Worm (Caenorhabditis elegans): ENCODE data around the gene psr-1.

DNA sequence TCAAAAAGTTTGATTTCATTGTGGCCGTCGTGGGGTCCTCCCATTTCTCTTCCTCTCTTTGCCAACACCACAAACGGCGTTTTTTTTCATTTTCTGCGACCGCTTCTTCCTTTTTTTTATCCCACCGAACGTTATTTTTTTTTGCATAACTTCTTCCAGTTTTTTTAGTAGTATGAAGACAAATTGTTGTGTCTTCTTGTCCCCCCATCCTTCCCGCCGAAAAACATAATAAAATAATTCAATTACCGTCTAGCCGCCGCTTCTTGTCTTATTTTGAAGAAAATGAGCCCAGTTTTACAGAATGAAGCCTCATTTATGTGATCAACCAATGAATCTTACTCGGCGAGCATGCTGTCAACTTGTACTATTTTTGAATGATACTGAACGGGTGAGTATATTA, 16.2 kb downstream of the psr-1 start, which contains the start of gene F29B9.12:
- no peak for TF ChIP-seq aha-1 (tag; optimal IDR thresholded peaks at IDR 0.05)
- no peak for TF ChIP-seq nhr-76 (tag; optimal IDR thresholded peaks at IDR 0.05)
- TF ChIP-seq egl-27 (tag; optimal IDR thresholded peaks at IDR 0.05): no peak
- TF ChIP-seq dpl-1 (GFP tag; optimal IDR thresholded peaks at IDR 0.05): no peak
- no peak for TF ChIP-seq unc-130 (tag; optimal IDR thresholded peaks at IDR 0.05)
- TF ChIP-seq elt-3 (tag; optimal IDR thresholded peaks at IDR 0.05): no peak
- TF ChIP-seq fkh-10 (GFP tag; optimal IDR thresholded peaks at IDR 0.05): no peak
- no peak for TF ChIP-seq aly-2 (tag; optimal IDR thresholded peaks at IDR 0.05)
- no peak for TF ChIP-seq nhr-85 (tag)
- no peak for TF ChIP-seq zag-1 (tag; optimal IDR thresholded peaks at IDR 0.05)
- no peak for TF ChIP-seq vab-15 (tag; optimal IDR thresholded peaks at IDR 0.05)
